Fruit fly (Drosophila melanogaster): Measurements from ENCODE around the gene CG7772.

Gene CG7772

DNA sequence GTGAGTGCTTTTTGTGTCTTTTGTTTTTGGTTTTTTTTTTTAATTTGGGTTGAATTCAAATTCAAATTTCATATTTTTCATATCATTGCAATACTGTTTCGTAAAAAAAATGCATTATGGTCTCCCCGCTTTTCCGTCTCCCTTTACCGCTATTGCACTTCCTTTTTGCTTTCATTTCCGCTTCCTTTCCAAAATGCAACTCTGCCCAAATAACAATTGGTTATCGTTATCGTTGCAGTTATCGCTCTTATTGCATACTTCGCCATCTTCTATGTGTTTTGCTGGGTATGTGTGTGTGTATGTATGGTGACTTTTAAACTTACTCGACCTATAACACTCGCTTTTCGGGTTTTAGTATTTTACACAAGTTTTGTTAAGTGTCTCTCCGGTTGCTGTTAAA is 42.0 kb downstream of the CG7772 start:
- no peak for TF ChIP-seq noc (tag; optimal IDR thresholded peaks at IDR 0.05)

DNA sequence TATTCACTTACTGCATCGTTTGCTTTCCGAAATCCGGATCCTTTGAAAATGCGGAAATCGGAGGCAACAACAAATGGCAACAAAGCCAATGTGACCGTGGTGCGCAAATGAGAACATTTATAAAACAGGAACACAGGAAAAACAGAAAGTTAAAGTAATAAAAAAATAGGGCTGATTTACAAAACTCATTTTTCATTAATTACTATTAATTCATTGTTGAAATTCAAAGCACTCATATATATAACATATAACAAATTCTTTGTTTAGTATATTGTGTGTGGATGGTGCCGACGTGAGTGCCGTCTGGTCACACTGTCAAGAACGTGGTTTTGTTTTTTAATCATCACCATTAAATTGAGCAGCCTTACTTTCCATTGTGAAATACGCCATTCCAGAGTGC is 46.4 kb downstream of the CG7772 start, which contains the start of the genes Arp8 and CG6769:
Gene Arp8 (minus strand): TSS at position 90 of the 400 bp plus-strand sequence.
Gene CG6769 (plus strand): TSS at position 292 of the 400 bp plus-strand sequence.
- TF ChIP-seq noc (tag; optimal IDR thresholded peaks at IDR 0.05): no peak

DNA sequence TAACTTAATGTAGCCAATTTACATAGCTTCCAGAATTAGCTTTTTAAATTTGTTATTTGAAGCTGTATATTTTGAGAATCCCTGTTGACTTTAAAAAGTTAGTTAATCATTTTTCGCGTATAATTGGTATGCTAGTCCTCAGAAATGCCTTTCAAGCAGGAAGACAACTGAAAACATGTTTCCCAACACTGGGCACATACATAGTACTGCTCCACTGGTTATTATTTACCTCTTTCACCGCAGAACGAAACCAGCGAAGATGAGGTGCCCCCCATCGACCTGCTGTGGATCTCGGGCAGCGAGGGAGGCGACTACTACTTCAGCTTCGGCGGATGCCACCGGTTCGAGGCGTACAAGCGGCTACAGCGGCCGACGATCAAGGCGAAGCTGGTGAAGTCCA is 49.3 kb downstream of the CG7772 start:
- no peak for TF ChIP-seq noc (tag; optimal IDR thresholded peaks at IDR 0.05)

DNA sequence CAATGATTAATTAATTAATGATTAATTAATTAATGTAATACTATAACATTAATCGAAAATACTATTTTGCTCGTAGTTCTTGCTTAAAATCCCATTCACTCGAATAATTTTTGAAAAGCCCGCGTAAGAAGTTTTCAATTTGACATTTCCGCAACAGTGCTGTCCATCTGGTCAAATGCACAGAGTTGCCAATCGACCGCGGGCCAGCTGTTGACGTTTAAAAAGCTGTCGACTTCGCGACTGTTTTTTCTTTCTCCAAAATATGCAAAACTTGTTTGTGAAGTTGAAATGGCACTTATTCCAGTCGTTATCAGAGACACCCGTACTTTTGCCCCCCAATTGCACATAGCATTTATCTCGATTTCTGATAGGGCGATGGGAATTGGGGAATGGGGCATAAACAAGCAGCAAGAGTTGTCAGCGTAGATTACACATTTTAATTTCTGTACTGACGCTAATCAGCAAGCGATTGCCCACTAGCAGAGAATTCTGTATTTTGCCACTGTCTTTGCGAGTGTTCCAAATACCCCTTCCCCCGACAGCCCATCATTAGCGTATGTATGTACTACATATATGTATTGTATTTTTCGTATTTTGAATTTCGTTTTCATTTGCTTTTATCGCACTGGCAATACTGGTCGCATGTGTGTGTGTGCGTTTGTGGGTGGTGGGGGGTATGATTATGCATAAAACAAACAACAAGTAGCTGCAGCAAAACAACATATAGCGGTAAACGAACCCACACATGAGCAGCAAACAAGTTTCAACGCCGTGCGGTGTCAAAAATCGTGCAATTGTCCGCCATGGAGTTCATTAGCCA is 50.4 kb downstream of the CG7772 start, which contains the start of gene Srx:
Gene Srx (plus strand): TSS at position 517 of the 820 bp plus-strand sequence.
- peak; percentile 54 for TF ChIP-seq noc (tag; optimal IDR thresholded peaks at IDR 0.05)
